Worm (Caenorhabditis elegans) whole organism, L4/young adult: ENCODE data around the gene T21C12.4.

Experiments
- W03F9.2 ChIP-seq: fragments of 150-350 bp; optimal IDR thresholded peaks from 2 replicates; lab custom pipeline; 2014; ENCODE audit warnings: missing biosample characterization, missing genetic modification characterization
- dao-5 ChIP-seq: sonication (generic microtip); optimal IDR thresholded peaks from 2 replicates; lab custom pipeline; 2016; ENCODE audit warnings: missing genotype, missing genetic modification characterization, moderate library complexity, missing compliant biosample characterization

DNA sequence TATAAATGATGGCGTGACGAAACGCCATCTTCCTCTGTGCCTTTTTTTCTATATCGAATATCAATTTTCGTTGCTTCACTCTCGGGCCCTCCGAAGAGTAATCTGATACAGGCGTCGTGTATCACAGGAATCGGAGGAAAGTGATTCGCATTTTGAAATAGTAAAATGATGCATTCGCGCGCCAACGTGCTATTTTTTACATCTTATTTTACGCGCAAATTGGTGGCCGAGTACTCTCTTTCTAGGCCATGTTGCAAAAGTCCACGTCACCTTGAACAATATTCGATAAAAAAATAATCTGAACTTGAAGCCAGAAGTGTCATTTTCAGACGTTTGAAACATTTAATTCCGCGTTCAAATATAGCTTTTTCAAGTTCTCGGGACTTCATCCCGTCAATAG is 38.2 kb downstream of the T21C12.4 start:
- TF ChIP-seq W03F9.2 (tag; lab: Kevin White, UChicago) = no peak
- TF ChIP-seq dao-5 (tag; lab: Kevin White, UChicago) = no peak
